Worm (Caenorhabditis elegans): ENCODE results near the gene ptr-24.

The ptr-24 gene

DNA sequence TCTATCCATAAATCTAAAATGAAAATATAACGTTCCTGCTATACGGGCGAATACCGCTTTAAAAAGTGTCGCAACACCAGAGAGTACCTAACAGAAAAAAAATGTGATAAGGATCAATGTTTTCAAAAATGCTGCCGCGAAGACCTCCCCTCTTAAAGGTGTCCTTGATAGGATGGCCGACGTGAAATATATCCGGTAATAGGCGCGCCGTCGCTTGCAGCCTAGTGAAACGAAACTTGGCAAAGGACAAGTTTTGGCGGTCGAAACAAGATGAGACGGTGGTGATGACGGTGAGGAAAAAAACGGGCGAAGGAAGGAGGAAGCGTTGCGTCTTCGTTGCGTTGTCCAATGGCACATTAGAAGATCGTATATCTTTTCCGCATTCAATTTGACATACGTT is 51.0 kb downstream of the ptr-24 start:
- no peak for TF ChIP-seq snpc-4 (tag; optimal IDR thresholded peaks at IDR 0.05)

DNA sequence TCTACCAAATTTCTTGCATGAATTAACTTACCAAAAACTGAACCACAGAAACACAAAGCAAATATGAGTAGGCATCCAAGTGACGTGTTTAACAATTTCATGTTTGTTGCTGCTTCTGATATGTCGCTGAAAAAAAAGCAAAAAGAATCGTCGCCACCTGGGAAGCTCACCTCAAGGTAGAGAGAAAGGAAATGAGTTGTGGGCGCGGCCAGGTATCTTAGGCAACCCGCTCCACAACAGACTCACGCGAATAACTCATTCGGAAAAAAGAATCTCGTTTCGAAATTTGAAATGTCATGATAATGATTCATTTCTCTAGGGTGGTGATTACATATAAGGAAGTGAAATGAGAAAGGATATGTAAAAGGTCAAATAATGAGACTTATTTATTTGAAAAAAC is 57.1 kb downstream of the ptr-24 start, which contains the start of gene irld-2:
Gene irld-2 (minus strand): TSS at position 101 of the 400 bp plus-strand sequence.
- TF ChIP-seq pha-4 (tag; optimal IDR thresholded peaks at IDR 0.05): no peak

DNA sequence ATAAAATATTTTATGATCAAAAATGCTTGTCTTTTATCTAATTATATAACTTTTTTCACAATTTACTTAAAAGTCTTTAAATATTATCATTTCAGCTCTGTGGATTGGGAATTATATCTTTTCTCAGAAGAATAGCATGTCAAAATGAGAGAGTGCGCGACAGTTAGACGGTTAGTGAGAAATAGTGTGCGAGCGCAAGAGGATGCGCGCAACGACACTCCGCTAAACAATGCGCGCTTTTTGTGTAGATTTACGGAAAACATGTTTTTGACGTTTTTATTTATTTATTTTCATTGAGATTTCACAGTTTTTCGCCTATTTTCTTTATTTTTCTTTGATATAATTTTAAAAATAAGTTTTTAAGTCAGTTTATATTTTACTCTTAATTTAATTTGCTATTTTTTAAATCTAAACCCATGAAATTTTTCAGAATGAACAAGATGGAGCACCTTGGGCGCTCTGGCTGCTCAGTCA is 58.8 kb downstream of the ptr-24 start, which contains the start of gene F02C12.3:
Gene F02C12.3 (plus strand): TSS at position 424 of the 474 bp plus-strand sequence.
- TF ChIP-seq ceh-83 (GFP tag; optimal IDR thresholded peaks at IDR 0.05) (no peak), nhr-28 (tag; optimal IDR thresholded peaks at IDR 0.05) (no peak), pha-4 (tag; optimal IDR thresholded peaks at IDR 0.05) (peak; percentile 79), lin-32 (GFP tag; optimal IDR thresholded peaks at IDR 0.05) (no peak), lsy-2 (tag; optimal IDR thresholded peaks at IDR 0.05) (peak; percentile 50), ztf-11 (tag; optimal IDR thresholded peaks at IDR 0.05) (no peak), ham-2 (GFP tag; optimal IDR thresholded peaks at IDR 0.05) (no peak), unc-120 (tag; optimal IDR thresholded peaks at IDR 0.05; ENCODE audit: poor library complexity, severe bottlenecking) (no peak), sptf-1 (tag; optimal IDR thresholded peaks at IDR 0.05) (no peak), nhr-237 (tag; optimal IDR thresholded peaks at IDR 0.05) (peak; percentile 74), sem-2 (GFP tag; optimal IDR thresholded peaks at IDR 0.05) (no peak), elt-3 (tag; optimal IDR thresholded peaks at IDR 0.05) (no peak), flh-1 (GFP tag; optimal IDR thresholded peaks at IDR 0.05) (no peak), mls-2 (tag; optimal IDR thresholded peaks at IDR 0.05) (no peak), mab-5 (tag; optimal IDR thresholded peaks at IDR 0.05) (peak; percentile 4), blmp-1 (tag; optimal IDR thresholded peaks at IDR 0.05) (no peak), unc-39 (tag; optimal IDR thresholded peaks at IDR 0.05) (no peak), zip-8 (tag; optimal IDR thresholded peaks at IDR 0.05) (no peak), mep-1 (tag; optimal IDR thresholded peaks at IDR 0.05) (peak; percentile 65), nhr-12 (tag; optimal IDR thresholded peaks at IDR 0.05) (no peak), nhr-2 (tag; optimal IDR thresholded peaks at IDR 0.05) (peak; percentile 13), nhr-76 (tag; optimal IDR thresholded peaks at IDR 0.05) (no peak), bed-3 (GFP tag; optimal IDR thresholded peaks at IDR 0.05) (no peak), ceh-39 (tag; optimal IDR thresholded peaks at IDR 0.05) (no peak), hlh-1 (tag; optimal IDR thresholded peaks at IDR 0.05) (no peak), elt-1 (tag; optimal IDR thresholded peaks at IDR 0.05; ENCODE audit: borderline replicate concordance, insufficient read depth) (no peak), M03D4.4 (tag; optimal IDR thresholded peaks at IDR 0.05) (no peak), drap-1 (GFP tag; optimal IDR thresholded peaks at IDR 0.05) (no peak), cnd-1 (tag; optimal IDR thresholded peaks at IDR 0.05) (no peak), tbx-8 (GFP tag; optimal IDR thresholded peaks at IDR 0.05) (no peak), ceh-43 (GFP tag; optimal IDR thresholded peaks at IDR 0.05) (no peak), ces-1 (GFP tag; optimal IDR thresholded peaks at IDR 0.05) (peak; percentile 67), lin-13 (tag; optimal IDR thresholded peaks at IDR 0.05) (no peak), snpc-4 (tag; optimal IDR thresholded peaks at IDR 0.05) (no peak), unc-62 (GFP tag; optimal IDR thresholded peaks at IDR 0.05) (no peak)
